Fruit fly (Drosophila melanogaster) whole organism, embryonic: Measurements from ENCODE around the gene rush.

Experiments
- Atf3 ChIP-seq: fragments of 200-800 bp; sonication (Bioruptor generic); optimal IDR thresholded peaks from 3 replicates; lab custom pipeline; 2016; ENCODE audit warnings: missing biosample characterization, missing genetic modification characterization
- Bdp1 ChIP-seq: fragments of 200-800 bp; sonication (Bioruptor generic); optimal IDR thresholded peaks from 3 replicates; lab custom pipeline; 2016; ENCODE audit warnings: missing biosample characterization, missing genetic modification characterization
- CG10543 ChIP-seq: fragments of 200-800 bp; sonication (Bioruptor generic); optimal IDR thresholded peaks from 3 replicates; lab custom pipeline; 2017; ENCODE audit warnings: missing biosample characterization, mild to moderate bottlenecking, missing genetic modification characterization, moderate library complexity
- CG11560 ChIP-seq: fragments of 200-800 bp; sonication (Bioruptor generic); IDR thresholded peaks from 3 replicates; pipeline ENCODE4 v1.3.6; 2022; ENCODE audit warnings: missing biosample characterization, missing genetic modification characterization
- CG15479 ChIP-seq: fragments of 200-800 bp; sonication (Bioruptor generic); optimal IDR thresholded peaks from 3 replicates; lab custom pipeline; 2019; ENCODE audit warnings: missing biosample characterization, mild to moderate bottlenecking, missing genetic modification characterization, moderate library complexity
- CG1832 ChIP-seq: fragments of 200-800 bp; sonication (Bioruptor generic); optimal IDR thresholded peaks from 2 replicates; lab custom pipeline; 2017; ENCODE audit warnings: missing biosample characterization, mild to moderate bottlenecking, missing genetic modification characterization, inconsistent platforms
- CG2120 ChIP-seq: fragments of 200-800 bp; sonication (Bioruptor generic); optimal IDR thresholded peaks from 3 replicates; lab custom pipeline; 2016; ENCODE audit warnings: missing biosample characterization, missing genetic modification characterization
- CG3065 ChIP-seq: fragments of 200-800 bp; sonication (Bioruptor generic); optimal IDR thresholded peaks from 2 replicates; lab custom pipeline; 2016; ENCODE audit warnings: missing biosample characterization, missing genetic modification characterization
- CG33213 ChIP-seq: fragments of 200-800 bp; sonication (Bioruptor generic); optimal IDR thresholded peaks from 3 replicates; lab custom pipeline; 2016; ENCODE audit warnings: missing biosample characterization, missing genetic modification characterization
- CG34224 ChIP-seq: fragments of 200-800 bp; sonication (Bioruptor generic); IDR thresholded peaks from 3 replicates; pipeline ENCODE4 v1.3.6; 2022; ENCODE audit warnings: missing biosample characterization, missing genetic modification characterization; ENCODE audit not compliant: partially characterized antibody
- CG34376 ChIP-seq: fragments of 200-800 bp; sonication (Bioruptor generic); optimal IDR thresholded peaks from 2 replicates; lab custom pipeline; 2018; ENCODE audit warnings: missing biosample characterization, mild to moderate bottlenecking, missing genetic modification characterization
- CG4328 ChIP-seq: fragments of 200-800 bp; sonication (Bioruptor generic); optimal IDR thresholded peaks from 3 replicates; lab custom pipeline; 2017; ENCODE audit warnings: missing biosample characterization, missing genetic modification reagents, missing genetic modification characterization
- CG4730 ChIP-seq: fragments of 200-800 bp; sonication (Bioruptor generic); IDR thresholded peaks from 2 replicates; pipeline ENCODE4 v1.3.6; 2022; ENCODE audit warnings: missing biosample characterization, missing genetic modification characterization
- CG6813 ChIP-seq: fragments of 200-800 bp; sonication (Bioruptor generic); optimal IDR thresholded peaks from 2 replicates; lab custom pipeline; 2017; ENCODE audit warnings: missing biosample characterization, missing genetic modification characterization, mild to moderate bottlenecking, moderate library complexity, missing genetic modification reagents
- CG6854 ChIP-seq: fragments of 200-800 bp; sonication (Bioruptor generic); optimal IDR thresholded peaks from 3 replicates; lab custom pipeline; 2017; ENCODE audit warnings: missing biosample characterization, mild to moderate bottlenecking, missing genetic modification characterization
- CG7271 ChIP-seq: fragments of 200-800 bp; sonication (Bioruptor generic); optimal IDR thresholded peaks from 2 replicates; lab custom pipeline; 2018; ENCODE audit warnings: missing biosample characterization, mild to moderate bottlenecking, missing genetic modification characterization, moderate library complexity
- CG7357 ChIP-seq: fragments of 200-800 bp; sonication (Bioruptor generic); IDR thresholded peaks from 3 replicates; pipeline ENCODE4 v1.3.6; 2022; ENCODE audit warnings: missing biosample characterization, missing genetic modification characterization
- CG8281 ChIP-seq: fragments of 200-800 bp; sonication (Bioruptor generic); optimal IDR thresholded peaks from 2 replicates; lab custom pipeline; 2018; ENCODE audit warnings: missing biosample characterization, mild to moderate bottlenecking, missing genetic modification characterization, moderate library complexity
- CHES-1-like ChIP-seq: fragments of 200-800 bp; sonication (Bioruptor generic); optimal IDR thresholded peaks from 2 replicates; lab custom pipeline; 2016; ENCODE audit warnings: missing biosample characterization, missing genetic modification characterization
- Camta ChIP-seq: fragments of 200-800 bp; sonication (Bioruptor generic); optimal IDR thresholded peaks from 2 replicates; lab custom pipeline; 2016; ENCODE audit warnings: missing biosample characterization, missing genetic modification characterization
- CkIIα-i1 ChIP-seq: fragments of 200-800 bp; sonication (Bioruptor generic); IDR thresholded peaks from 2 replicates; pipeline ENCODE4 v1.3.6; 2022; ENCODE audit warnings: missing biosample characterization, missing genetic modification characterization
- Eip74EF ChIP-seq, 2 experiments: fragments of 200-800 bp in 1 of 2; fragments of >200 bp in 1 of 2; sonication (Bioruptor generic) in 1 of 2; optimal IDR thresholded peaks; 2 replicates each; lab custom pipeline; 2017 to 2019; ENCODE audit warnings: missing biosample characterization in 2 of 2, missing genetic modification characterization in 2 of 2, mild to moderate bottlenecking in 1 of 2, moderate library complexity in 1 of 2
- Gug ChIP-seq: fragments of 200-800 bp; sonication (Bioruptor generic); IDR thresholded peaks from 4 replicates; pipeline ENCODE4 v1.3.6; 2022; ENCODE audit warnings: missing biosample characterization, missing genetic modification characterization
- Med ChIP-seq: fragments of 200-800 bp; sonication (Bioruptor generic); peaks from one replicate; lab custom pipeline; 2016; ENCODE audit warnings: missing biosample characterization, missing genetic modification characterization, mild to moderate bottlenecking, inconsistent platforms, moderate library complexity
- NC2β ChIP-seq: fragments of 200-800 bp; sonication (Bioruptor generic); optimal IDR thresholded peaks from 2 replicates; lab custom pipeline; 2016; ENCODE audit warnings: missing biosample characterization, missing genetic modification characterization
- Optix ChIP-seq: fragments of 200-800 bp; sonication (Bioruptor generic); IDR thresholded peaks from 3 replicates; pipeline ENCODE4 v1.3.6; 2022; ENCODE audit warnings: missing biosample characterization, missing genetic modification characterization
- Ptx1 ChIP-seq: fragments of 200-800 bp; sonication (Bioruptor generic); IDR thresholded peaks from 2 replicates; pipeline ENCODE4 v1.3.6; 2022; ENCODE audit warnings: missing biosample characterization, missing genetic modification characterization
- Vsx1 ChIP-seq: fragments of 200-800 bp; sonication (Bioruptor generic); optimal IDR thresholded peaks from 2 replicates; lab custom pipeline; 2017; ENCODE audit warnings: missing biosample characterization, mild to moderate bottlenecking, missing genetic modification characterization, missing genetic modification reagents
- Xbp1 ChIP-seq: fragments of 200-800 bp; sonication (Bioruptor generic); optimal IDR thresholded peaks from 3 replicates; lab custom pipeline; 2016; ENCODE audit warnings: missing biosample characterization, mild to moderate bottlenecking, missing genetic modification characterization
- bigmax ChIP-seq: fragments of 200-800 bp; sonication (Bioruptor generic); optimal IDR thresholded peaks from 2 replicates; lab custom pipeline; 2018; ENCODE audit warnings: missing biosample characterization, mild to moderate bottlenecking, missing genetic modification characterization
- chinmo ChIP-seq: fragments of 200-800 bp; sonication (Bioruptor generic); IDR thresholded peaks from 4 replicates; pipeline ENCODE4 v1.3.6; 2022; ENCODE audit warnings: missing biosample characterization, missing genetic modification characterization; ENCODE audit not compliant: partially characterized antibody
- ems ChIP-seq: fragments of 200-800 bp; sonication (Bioruptor generic); optimal IDR thresholded peaks from 3 replicates; lab custom pipeline; 2016; ENCODE audit warnings: missing biosample characterization, missing genetic modification characterization
- fd3F ChIP-seq: fragments of 200-800 bp; sonication (Bioruptor generic); optimal IDR thresholded peaks from 2 replicates; lab custom pipeline; 2018; ENCODE audit warnings: missing biosample characterization, mild to moderate bottlenecking, missing genetic modification characterization, moderate library complexity
- hbn ChIP-seq: fragments of 200-800 bp; sonication (Bioruptor generic); IDR thresholded peaks from 2 replicates; pipeline ENCODE4 v1.3.6; 2022; ENCODE audit warnings: missing biosample characterization, missing genetic modification characterization; ENCODE audit not compliant: partially characterized antibody
- ind ChIP-seq: fragments of 200-800 bp; sonication (Bioruptor generic); optimal IDR thresholded peaks from 3 replicates; lab custom pipeline; 2016; ENCODE audit warnings: missing biosample characterization, missing genetic modification characterization
- jing ChIP-seq: fragments of 200-800 bp; sonication (Bioruptor generic); optimal IDR thresholded peaks from 2 replicates; lab custom pipeline; 2018; ENCODE audit warnings: missing biosample characterization, mild to moderate bottlenecking, missing genetic modification characterization
- lbe ChIP-seq: fragments of 200-800 bp; sonication (Bioruptor generic); optimal IDR thresholded peaks from 2 replicates; lab custom pipeline; 2016; ENCODE audit warnings: missing biosample characterization, mild to moderate bottlenecking, missing genetic modification characterization
- nmo ChIP-seq: fragments of 200-800 bp; sonication (Bioruptor generic); optimal IDR thresholded peaks from 2 replicates; lab custom pipeline; 2018; ENCODE audit warnings: missing biosample characterization, mild to moderate bottlenecking, missing genetic modification characterization, moderate library complexity
- nom ChIP-seq: fragments of 200-800 bp; sonication (Bioruptor generic); optimal IDR thresholded peaks from 2 replicates; lab custom pipeline; 2017; ENCODE audit warnings: missing biosample characterization, missing genetic modification characterization, mild to moderate bottlenecking, moderate library complexity, missing genetic modification reagents
- pb ChIP-seq: fragments of 200-800 bp; sonication (Bioruptor generic); optimal IDR thresholded peaks from 3 replicates; lab custom pipeline; 2016; ENCODE audit warnings: missing biosample characterization, missing genetic modification characterization
- psq ChIP-seq: fragments of 200-800 bp; sonication (Bioruptor generic); optimal IDR thresholded peaks from 2 replicates; lab custom pipeline; 2017; ENCODE audit warnings: missing biosample characterization, missing genetic modification characterization
- pzg ChIP-seq: fragments of 200-800 bp; sonication (Bioruptor generic); optimal IDR thresholded peaks from 3 replicates; lab custom pipeline; 2018; ENCODE audit warnings: missing biosample characterization, mild to moderate bottlenecking, missing genetic modification characterization, moderate library complexity
- row ChIP-seq: fragments of 200-800 bp; sonication (Bioruptor generic); IDR thresholded peaks from 3 replicates; pipeline ENCODE4 v1.3.6; 2022; ENCODE audit warnings: missing biosample characterization, missing genetic modification characterization
- sug ChIP-seq: fragments of 200-800 bp; optimal IDR thresholded peaks from 2 replicates; lab custom pipeline; 2019; ENCODE audit warnings: missing biosample characterization, mild to moderate bottlenecking, missing genetic modification characterization, moderate library complexity
- tx ChIP-seq: fragments of 200-800 bp; sonication (Bioruptor generic); optimal IDR thresholded peaks from 2 replicates; lab custom pipeline; 2016; ENCODE audit warnings: missing biosample characterization, missing genetic modification characterization
- vfl ChIP-seq: fragments of 200-800 bp; sonication (Bioruptor generic); optimal IDR thresholded peaks from 2 replicates; lab custom pipeline; 2016; ENCODE audit warnings: missing biosample characterization, missing genetic modification characterization

Gene rush

dm6 chrX:1476848-1477247 is 1.5 kb upstream of the rush start, which contains the start of the genes Rab27 and mei-38 (continued):
- TF ChIP-seq ems (GFP tag; lab: Kevin White, UChicago): no peak
- no peak for TF ChIP-seq CG4328 (GFP tag; lab: Kevin White, UChicago)
- TF ChIP-seq Gug (GFP tag; lab: Robert Waterston, UW): no peak
- peak; percentile 8; the same call in 1 of the 3 replicates for TF ChIP-seq row (GFP tag; lab: Robert Waterston, UW)
- TF ChIP-seq CG4730 (GFP tag; lab: Robert Waterston, UW): no peak
- TF ChIP-seq CG34224: peak; percentile 68
- TF ChIP-seq CG6854 (GFP tag; lab: Kevin White, UChicago): no peak
- TF ChIP-seq bigmax (GFP tag; lab: Kevin White, UChicago): no peak

dm6 chrX:1480426-1480825 is 2.1 kb downstream of the rush start:
- TF ChIP-seq Med (GFP tag; lab: Kevin White, UChicago): no peak
- no peak for TF ChIP-seq CG8281
- TF ChIP-seq Xbp1 (GFP tag; lab: Kevin White, UChicago): no peak
- TF ChIP-seq CG34376 (GFP tag; lab: Kevin White, UChicago): peak; percentile 45
- TF ChIP-seq sug (tag; lab: Kevin White, UChicago): peak; percentile 20
- no peak for TF ChIP-seq ind (GFP tag; lab: Kevin White, UChicago)
- TF ChIP-seq tx (GFP tag; lab: Kevin White, UChicago): no peak
- TF ChIP-seq CG15479 (GFP tag; lab: Kevin White, UChicago): peak; percentile 87
- peak; percentile 23 for TF ChIP-seq CG10543 (GFP tag; lab: Kevin White, UChicago)
- peak; percentile 4 for TF ChIP-seq nom (GFP tag; lab: Kevin White, UChicago)
- no peak for TF ChIP-seq psq (GFP tag; lab: Kevin White, UChicago)

- TF ChIP-seq CG33213 (GFP tag; lab: Kevin White, UChicago) (peak; percentile 88), CHES-1-like (GFP tag; lab: Kevin White, UChicago) (peak; percentile 84), lbe (peak; percentile 35), Ptx1 (GFP tag; lab: Robert Waterston, UW) (no peak), CG7271 (tag; lab: Kevin White, UChicago) (peak; percentile 73), CkIIα-i1 (GFP tag; lab: Robert Waterston, UW) (no peak), CG11560 (tag; lab: Robert Waterston, UW) (no peak), NC2β (GFP tag; lab: Kevin White, UChicago) (peak; percentile 91), ems (GFP tag; lab: Kevin White, UChicago) (peak; percentile 45), CG6813 (GFP tag; lab: Kevin White, UChicago) (peak; percentile 86), nmo (GFP tag; lab: Kevin White, UChicago) (peak; percentile 67), pzg (GFP tag; lab: Kevin White, UChicago) (peak; percentile 98), Optix (0 out of 3 replicates have a peak, but pooled peaks have one; percentile 41), Atf3 (GFP tag; lab: Kevin White, UChicago) (no peak), Gug (GFP tag; lab: Robert Waterston, UW) (peak; percentile 22; the same call in 1 of the 4 replicates), Vsx1 (GFP tag; lab: Kevin White, UChicago) (peak; percentile 67), chinmo (GFP tag; lab: Robert Waterston, UW) (peak; percentile 69; the same call in 2 of the 4 replicates), CG2120 (peak; percentile 60), Eip74EF (GFP tag; optimal IDR thresholded peaks at IDR 0.05; lab: Kevin White, UChicago) (peak in 1 of 2 experiments; percentile 90), CG1832 (GFP tag; lab: Kevin White, UChicago) (no peak), Bdp1 (peak; percentile 27), jing (GFP tag; lab: Kevin White, UChicago) (no peak), CG7357 (GFP tag; lab: Robert Waterston, UW) (no peak), hbn (GFP tag; lab: Robert Waterston, UW) (peak; percentile 57), pb (peak; percentile 53), CG3065 (GFP tag; lab: Kevin White, UChicago) (no peak), Camta (GFP tag; lab: Kevin White, UChicago) (peak; percentile 28), vfl (GFP tag; lab: Kevin White, UChicago) (peak; percentile 42), fd3F (GFP tag; lab: Kevin White, UChicago) (peak; percentile 32)
Measured at dm6 chrX:1482840-1483518, 4.6 kb downstream of the rush start, which contains the start of the genes sta and inc. TSS of gene sta (minus strand) at chrX:1483413. TSS of gene inc (plus strand) at chrX:1483479.
